Worm (Caenorhabditis elegans): ENCODE data around the gene gldi-6.

- no peak for TF ChIP-seq ccch-3 (GFP tag; optimal IDR thresholded peaks at IDR 0.05)
- no peak for TF ChIP-seq C17E4.6 (GFP tag; IDR thresholded peaks at IDR 0.05)
- no peak for TF ChIP-seq lir-1 (GFP tag; conservative IDR thresholded peaks at IDR 0.05)
- TF ChIP-seq unc-62 (GFP tag; optimal IDR thresholded peaks at IDR 0.05) = no peak
- no peak for TF ChIP-seq sptf-2 (GFP tag; optimal IDR thresholded peaks at IDR 0.05)
- no peak for TF ChIP-seq snpc-4 (GFP tag; optimal IDR thresholded peaks at IDR 0.05)
- peak in 2 of 4 experiments; percentile 36 to 78 for TF ChIP-seq snpc-4 (tag; optimal IDR thresholded peaks at IDR 0.05)
- no peak for TF ChIP-seq lin-26 (GFP tag; IDR thresholded peaks at IDR 0.05)
- TF ChIP-seq B0035.1 (tag; optimal IDR thresholded peaks at IDR 0.05) = no peak
- TF ChIP-seq tlf-1 (GFP tag; optimal IDR thresholded peaks at IDR 0.05) = no peak
- no peak for TF ChIP-seq attf-6 (GFP tag; IDR thresholded peaks at IDR 0.05)
- no peak for TF ChIP-seq F39B2.1 (GFP tag; IDR thresholded peaks at IDR 0.05)
- no peak for TF ChIP-seq egl-44 (GFP tag; IDR thresholded peaks at IDR 0.05)
Observed at ce11 chrII:3439842-3440640, 6.7 kb upstream of the gldi-6 start.
